Worm (Caenorhabditis elegans) whole organism, L2 larva: ENCODE results near the gene C12D8.20.

Source experiments
- C34F6.9 ChIP-seq: fragments of 150-350 bp; optimal IDR thresholded peaks from 2 replicates; lab custom pipeline; 2014; ENCODE audit warnings: missing biosample characterization, missing genetic modification characterization
- F13H6.1 ChIP-seq: sonication (generic microtip); optimal IDR thresholded peaks from 2 replicates; lab custom pipeline; 2016; ENCODE audit warnings: missing genetic modification characterization, missing compliant biosample characterization
- R02D3.7 ChIP-seq: fragments of 150-350 bp; optimal IDR thresholded peaks from 2 replicates; lab custom pipeline; 2014; ENCODE audit warnings: missing biosample characterization, missing genetic modification characterization
- Y55F3AM.14 ChIP-seq: fragments of 200-800 bp; sonication (Bioruptor generic); optimal IDR thresholded peaks from 2 replicates; lab custom pipeline; 2018; ENCODE audit warnings: mild to moderate bottlenecking, missing genetic modification characterization, missing compliant biosample characterization
- ZK546.5 ChIP-seq: sonication (generic microtip); optimal IDR thresholded peaks from 2 replicates; lab custom pipeline; 2017; ENCODE audit warnings: missing biosample characterization, missing genetic modification characterization
- alr-1 ChIP-seq: fragments of 150-350 bp; optimal IDR thresholded peaks from 2 replicates; lab custom pipeline; 2014; ENCODE audit warnings: missing biosample characterization, missing genetic modification characterization
- aly-2 ChIP-seq: fragments of 150-350 bp; optimal IDR thresholded peaks from 2 replicates; lab custom pipeline; 2014; ENCODE audit warnings: missing biosample characterization, missing genetic modification characterization
- ama-1 ChIP-seq: fragments of 150-350 bp; optimal IDR thresholded peaks from 2 replicates; lab custom pipeline; 2018; ENCODE audit warnings: inconsistent platforms
- blmp-1 ChIP-seq: sonication (generic microtip); optimal IDR thresholded peaks from 2 replicates; lab custom pipeline; 2017; ENCODE audit warnings: missing genetic modification characterization, mild to moderate bottlenecking, missing compliant biosample characterization, antibody characterized with exemption, moderate library complexity; ENCODE audit not compliant: insufficient read depth
- ceh-16 ChIP-seq: fragments of 150-350 bp; optimal IDR thresholded peaks from 2 replicates; lab custom pipeline; 2014; ENCODE audit warnings: missing biosample characterization, missing genetic modification characterization
- ceh-82 ChIP-seq: fragments of 150-350 bp; optimal IDR thresholded peaks from 2 replicates; lab custom pipeline; 2014; ENCODE audit warnings: missing biosample characterization, missing genetic modification characterization
- crh-2 ChIP-seq: sonication (generic microtip); optimal IDR thresholded peaks from 2 replicates; lab custom pipeline; 2017; ENCODE audit warnings: missing biosample characterization, missing genetic modification characterization
- dmd-4 ChIP-seq: sonication (generic microtip); optimal IDR thresholded peaks from 2 replicates; lab custom pipeline; 2017; ENCODE audit warnings: missing biosample characterization, missing genetic modification characterization
- egl-27 ChIP-seq: sonication (generic microtip); optimal IDR thresholded peaks from 3 replicates; lab custom pipeline; 2017; ENCODE audit warnings: missing biosample characterization, missing genetic modification reagents, missing genetic modification characterization
- elt-1 ChIP-seq: fragments of 150-350 bp; optimal IDR thresholded peaks from 2 replicates; lab custom pipeline; 2014; ENCODE audit warnings: missing biosample characterization, missing genetic modification characterization
- elt-3 ChIP-seq: sonication (generic microtip); optimal IDR thresholded peaks from 2 replicates; lab custom pipeline; 2017; ENCODE audit warnings: missing biosample characterization, missing genetic modification characterization
- fos-1 ChIP-seq: fragments of 150-350 bp; optimal IDR thresholded peaks from 2 replicates; lab custom pipeline; 2014; ENCODE audit warnings: missing biosample characterization, missing genetic modification characterization
- gmeb-1 ChIP-seq: fragments of 150-350 bp; optimal IDR thresholded peaks from 2 replicates; lab custom pipeline; 2014; ENCODE audit warnings: missing biosample characterization, missing genetic modification characterization
- lin-11 ChIP-seq: fragments of 150-350 bp; sonication (generic microtip); optimal IDR thresholded peaks from 2 replicates; lab custom pipeline; 2014; ENCODE audit warnings: missing biosample characterization, missing genetic modification characterization, inconsistent platforms, mixed read lengths
- lin-13 ChIP-seq: fragments of 150-350 bp; optimal IDR thresholded peaks from 2 replicates; lab custom pipeline; 2014; ENCODE audit warnings: missing biosample characterization, missing genetic modification reagents, missing genetic modification characterization
- lin-39 ChIP-seq: fragments of 150-350 bp; optimal IDR thresholded peaks from 2 replicates; lab custom pipeline; 2014; ENCODE audit warnings: missing biosample characterization, missing genetic modification reagents, missing genetic modification characterization
- lsy-2 ChIP-seq, 2 experiments: fragments of 150-350 bp in 1 of 2; sonication (generic microtip) in 1 of 2; optimal IDR thresholded peaks; 2 replicates each; lab custom pipeline; 2014 to 2017; ENCODE audit warnings: missing biosample characterization in 2 of 2, missing genetic modification characterization in 2 of 2
- mab-5 ChIP-seq: fragments of 150-350 bp; optimal IDR thresholded peaks from 2 replicates; lab custom pipeline; 2014; ENCODE audit warnings: missing biosample characterization, missing genetic modification characterization
- mbf-1 ChIP-seq: sonication (generic microtip); optimal IDR thresholded peaks from 2 replicates; lab custom pipeline; 2017; ENCODE audit warnings: missing biosample characterization, missing genetic modification characterization
- mdl-1 ChIP-seq, 2 experiments: fragments of 150-350 bp in 1 of 2; sonication (generic microtip) in 1 of 2; optimal IDR thresholded peaks; 2 replicates each; lab custom pipeline; 2017; ENCODE audit warnings: missing biosample characterization in 2 of 2, missing genetic modification characterization in 2 of 2
- nhr-10 ChIP-seq: sonication (generic microtip); optimal IDR thresholded peaks from 2 replicates; lab custom pipeline; 2017; ENCODE audit warnings: missing biosample characterization, missing genetic modification characterization
- nhr-11 ChIP-seq: fragments of 150-350 bp; optimal IDR thresholded peaks from 2 replicates; lab custom pipeline; 2014; ENCODE audit warnings: missing biosample characterization, missing genetic modification characterization
- nhr-12 ChIP-seq: fragments of 150-350 bp; optimal IDR thresholded peaks from 2 replicates; lab custom pipeline; 2014; ENCODE audit warnings: missing biosample characterization, missing genetic modification characterization
- nhr-129 ChIP-seq: fragments of 150-350 bp; optimal IDR thresholded peaks from 2 replicates; lab custom pipeline; 2014; ENCODE audit warnings: missing biosample characterization, missing genetic modification characterization
- nhr-21 ChIP-seq: fragments of 150-350 bp; optimal IDR thresholded peaks from 2 replicates; lab custom pipeline; 2014; ENCODE audit warnings: missing biosample characterization, missing genetic modification characterization
- nhr-23 ChIP-seq: fragments of 150-350 bp; optimal IDR thresholded peaks from 2 replicates; lab custom pipeline; 2014; ENCODE audit warnings: missing biosample characterization, missing genetic modification reagents, missing genetic modification characterization
- nhr-237 ChIP-seq: fragments of 150-350 bp; optimal IDR thresholded peaks from 2 replicates; lab custom pipeline; 2014; ENCODE audit warnings: missing biosample characterization, missing genetic modification characterization
- nhr-25 ChIP-seq: fragments of 150-350 bp; sonication (generic microtip); optimal IDR thresholded peaks from 3 replicates; lab custom pipeline; 2014; ENCODE audit warnings: missing biosample characterization, missing genetic modification characterization
- nhr-6 ChIP-seq: fragments of 150-350 bp; optimal IDR thresholded peaks from 2 replicates; lab custom pipeline; 2014; ENCODE audit warnings: missing biosample characterization, missing genetic modification characterization
- nhr-77 ChIP-seq: fragments of 150-350 bp; optimal IDR thresholded peaks from 2 replicates; lab custom pipeline; 2014; ENCODE audit warnings: missing biosample characterization, missing genetic modification characterization
- peb-1 ChIP-seq: fragments of 150-350 bp; optimal IDR thresholded peaks from 2 replicates; lab custom pipeline; 2014; ENCODE audit warnings: missing biosample characterization, missing genetic modification characterization
- sem-4 ChIP-seq: fragments of 150-350 bp; optimal IDR thresholded peaks from 2 replicates; lab custom pipeline; 2014; ENCODE audit warnings: missing biosample characterization, missing genetic modification reagents, missing genetic modification characterization
- skn-1 ChIP-seq: sonication (generic microtip); optimal IDR thresholded peaks from 2 replicates; lab custom pipeline; 2017; ENCODE audit warnings: missing biosample characterization, missing genetic modification characterization
- sma-3 ChIP-seq: sonication (generic microtip); optimal IDR thresholded peaks from 2 replicates; lab custom pipeline; 2016; ENCODE audit warnings: missing genetic modification reagents, missing genetic modification characterization, missing compliant biosample characterization
- sma-9 ChIP-seq, 2 experiments: fragments of 150-350 bp in 1 of 2; sonication (generic microtip) in 1 of 2; optimal IDR thresholded peaks; 2 replicates each; lab custom pipeline; 2014 to 2016; ENCODE audit warnings: missing genetic modification characterization in 2 of 2, mild to moderate bottlenecking in 1 of 2, missing biosample characterization in 1 of 2, missing compliant biosample characterization in 1 of 2, missing genetic modification reagents in 1 of 2, moderate library complexity in 1 of 2
- snpc-4 ChIP-seq: fragments of 150-350 bp; optimal IDR thresholded peaks from 2 replicates; lab custom pipeline; 2014; ENCODE audit warnings: missing biosample characterization, missing genetic modification characterization
- unc-39 ChIP-seq: fragments of 150-350 bp; optimal IDR thresholded peaks from 2 replicates; lab custom pipeline; 2014; ENCODE audit warnings: missing biosample characterization, missing genetic modification characterization
- unc-55 ChIP-seq: fragments of 150-350 bp; sonication (generic microtip); optimal IDR thresholded peaks from 3 replicates; lab custom pipeline; 2014; ENCODE audit warnings: missing biosample characterization, missing genetic modification reagents, missing genetic modification characterization
- unc-62 ChIP-seq: fragments of 150-350 bp; optimal IDR thresholded peaks from 2 replicates; lab custom pipeline; 2014; ENCODE audit warnings: missing biosample characterization, missing genetic modification reagents, missing genetic modification characterization
- zag-1 ChIP-seq: fragments of 150-350 bp; optimal IDR thresholded peaks from 2 replicates; lab custom pipeline; 2014; ENCODE audit warnings: missing biosample characterization, missing genetic modification characterization
- ztf-1 ChIP-seq: fragments of 200-800 bp; sonication (Bioruptor generic); conservative IDR thresholded peaks from 2 replicates; pipeline ENCODE4 v1.3.6; 2022; ENCODE audit warnings: missing genetic modification characterization, missing compliant biosample characterization
- ztf-11 ChIP-seq: sonication (generic microtip); optimal IDR thresholded peaks from 2 replicates; lab custom pipeline; 2017; ENCODE audit warnings: missing biosample characterization, missing genetic modification characterization
- ztf-4 ChIP-seq: fragments of 150-350 bp; optimal IDR thresholded peaks from 2 replicates; lab custom pipeline; 2014; ENCODE audit warnings: missing biosample characterization, missing genetic modification characterization

Gene C12D8.20

DNA sequence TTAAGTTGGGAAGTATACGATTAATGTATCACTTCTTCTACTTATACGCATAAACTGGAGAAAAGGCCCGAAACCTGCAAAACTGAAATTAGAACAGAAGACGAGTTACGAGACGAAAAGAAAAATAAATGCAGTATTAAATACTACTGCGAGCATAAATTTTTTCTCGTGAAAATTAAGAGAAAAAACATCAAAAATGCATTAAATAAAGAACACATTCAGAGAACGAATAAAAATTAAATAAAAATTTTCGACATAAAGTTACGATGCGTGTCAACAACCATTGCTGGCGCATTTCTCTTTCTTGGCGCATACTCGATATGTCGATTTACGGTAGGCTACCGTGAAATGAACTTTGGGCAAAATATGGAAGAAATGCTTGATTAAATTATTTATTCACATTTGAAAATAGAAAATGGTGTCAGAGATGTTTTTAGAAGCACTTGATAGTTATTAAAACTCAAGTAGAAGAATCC is 17.2 kb upstream of the C12D8.20 start, which contains the start of the genes ZK856.19 and ZK856.11:
Gene ZK856.19, minus strand, starts transcription at position 51 of the 476 bp plus-strand sequence.
Gene ZK856.11, minus strand, starts transcription at position 76 of the 476 bp plus-strand sequence.
- TF ChIP-seq nhr-11 (tag; lab: Kevin White, UChicago) (no peak), crh-2 (tag; lab: Kevin White, UChicago) (peak; percentile 76), ztf-11 (tag; lab: Kevin White, UChicago) (no peak), nhr-23 (tag; lab: Kevin White, UChicago) (no peak), sem-4 (tag; lab: Kevin White, UChicago) (peak; percentile 21), skn-1 (tag; lab: Kevin White, UChicago) (no peak), nhr-77 (tag; lab: Kevin White, UChicago) (no peak), unc-62 (GFP tag; lab: Kevin White, UChicago) (no peak), F13H6.1 (tag; lab: Kevin White, UChicago) (no peak), nhr-237 (tag; lab: Kevin White, UChicago) (no peak), lsy-2 (tag; optimal IDR thresholded peaks at IDR 0.05; lab: Kevin White, UChicago) (peak; percentile 67 to 89), unc-55 (GFP tag; lab: Kevin White, UChicago) (peak; percentile 72), ceh-82 (tag; lab: Kevin White, UChicago) (no peak), peb-1 (no peak), lin-13 (GFP tag; lab: Kevin White, UChicago) (peak; percentile 51), C34F6.9 (tag; lab: Kevin White, UChicago) (peak; percentile 86), mdl-1 (tag; optimal IDR thresholded peaks at IDR 0.05; lab: Kevin White, UChicago) (no peak), gmeb-1 (peak; percentile 80), elt-1 (no peak), nhr-21 (peak; percentile 41), snpc-4 (tag; lab: Kevin White, UChicago) (no peak), mbf-1 (tag; lab: Kevin White, UChicago) (no peak), nhr-12 (no peak), aly-2 (no peak), blmp-1 (tag; lab: Kevin White, UChicago) (no peak), ZK546.5 (no peak), alr-1 (tag; lab: Kevin White, UChicago) (no peak), nhr-25 (tag; lab: Kevin White, UChicago) (peak; percentile 66), R02D3.7 (tag; lab: Kevin White, UChicago) (peak; percentile 52), lin-11 (tag; lab: Kevin White, UChicago) (no peak), sma-9 (GFP tag; optimal IDR thresholded peaks at IDR 0.05; lab: Kevin White, UChicago) (peak; percentile 41), sma-9 (tag; optimal IDR thresholded peaks at IDR 0.05; lab: Kevin White, UChicago) (no peak), nhr-10 (no peak), nhr-6 (tag; lab: Kevin White, UChicago) (no peak), egl-27 (no peak), unc-39 (tag; lab: Kevin White, UChicago) (no peak), Y55F3AM.14 (GFP tag; lab: Kevin White, UChicago) (no peak), ztf-1 (GFP tag; lab: Robert Waterston, UW) (no peak), ama-1 (lab: Kevin White, UChicago) (peak; percentile 25), dmd-4 (tag; lab: Kevin White, UChicago) (no peak), sma-3 (peak; percentile 62), ztf-4 (tag; lab: Kevin White, UChicago) (no peak), fos-1 (no peak), elt-3 (tag; lab: Kevin White, UChicago) (no peak), ceh-16 (tag; lab: Kevin White, UChicago) (no peak), mab-5 (tag; lab: Kevin White, UChicago) (peak; percentile 37), nhr-129 (tag; lab: Kevin White, UChicago) (peak; percentile 43), lin-39 (tag; lab: Kevin White, UChicago) (no peak), zag-1 (tag; lab: Kevin White, UChicago) (no peak)
